Worm (Caenorhabditis elegans) whole organism, mixed stage, embryonic: ENCODE results near the gene zyg-1.

Source experiments
- M03D4.4 ChIP-seq: sonication (generic microtip); optimal IDR thresholded peaks from 2 replicates; lab custom pipeline; 2017; ENCODE audit warnings: mild to moderate bottlenecking, missing genetic modification characterization, missing compliant biosample characterization
- ceh-43 ChIP-seq: fragments of 200-800 bp; sonication (Bioruptor generic); optimal IDR thresholded peaks from 2 replicates; lab custom pipeline; 2018; ENCODE audit warnings: mild to moderate bottlenecking, missing genetic modification characterization, moderate library complexity, missing compliant biosample characterization
- ceh-83 ChIP-seq: fragments of 200-800 bp; sonication (Bioruptor generic); optimal IDR thresholded peaks from 2 replicates; lab custom pipeline; 2018; ENCODE audit warnings: mild to moderate bottlenecking, missing genetic modification characterization, missing compliant biosample characterization
- ces-1 ChIP-seq: fragments of 150-350 bp; optimal IDR thresholded peaks from 2 replicates; lab custom pipeline; 2014; ENCODE audit warnings: missing biosample characterization, missing genetic modification reagents, missing genetic modification characterization
- cnd-1 ChIP-seq: fragments of 200-800 bp; sonication (Bioruptor generic); optimal IDR thresholded peaks from 2 replicates; lab custom pipeline; 2018; ENCODE audit warnings: mild to moderate bottlenecking, missing genetic modification characterization, missing compliant biosample characterization
- elt-1 ChIP-seq: sonication (generic microtip); optimal IDR thresholded peaks from 2 replicates; lab custom pipeline; 2017; ENCODE audit warnings: missing genetic modification characterization, mild to moderate bottlenecking, missing compliant biosample characterization, antibody characterized with exemption, moderate library complexity, borderline replicate concordance; ENCODE audit not compliant: insufficient read depth
- elt-3 ChIP-seq: fragments of 150-350 bp; optimal IDR thresholded peaks from 2 replicates; lab custom pipeline; 2014; ENCODE audit warnings: missing biosample characterization, missing genetic modification characterization
- flh-1 ChIP-seq: fragments of 200-800 bp; sonication (Bioruptor generic); optimal IDR thresholded peaks from 2 replicates; lab custom pipeline; 2018; ENCODE audit warnings: mild to moderate bottlenecking, missing genetic modification characterization, moderate library complexity, missing compliant biosample characterization
- hlh-1 ChIP-seq: fragments of 150-350 bp; optimal IDR thresholded peaks from 2 replicates; lab custom pipeline; 2014; ENCODE audit warnings: missing biosample characterization, missing genetic modification reagents, missing genetic modification characterization
- lin-32 ChIP-seq: fragments of 200-800 bp; sonication (Bioruptor generic); optimal IDR thresholded peaks from 2 replicates; lab custom pipeline; 2018; ENCODE audit warnings: mild to moderate bottlenecking, missing genetic modification characterization, missing compliant biosample characterization
- lsy-2 ChIP-seq: fragments of 150-350 bp; optimal IDR thresholded peaks from 2 replicates; lab custom pipeline; 2014; ENCODE audit warnings: missing biosample characterization, missing genetic modification characterization
- mab-5 ChIP-seq: fragments of 150-350 bp; optimal IDR thresholded peaks from 2 replicates; lab custom pipeline; 2014; ENCODE audit warnings: missing biosample characterization, missing genetic modification characterization
- mep-1 ChIP-seq: fragments of 150-350 bp; optimal IDR thresholded peaks from 2 replicates; lab custom pipeline; 2017; ENCODE audit warnings: missing biosample characterization, missing genetic modification reagents, missing genetic modification characterization, inconsistent platforms
- nhr-2 ChIP-seq: fragments of 150-350 bp; optimal IDR thresholded peaks from 2 replicates; lab custom pipeline; 2014; ENCODE audit warnings: missing biosample characterization, missing genetic modification characterization
- nhr-28 ChIP-seq: fragments of 150-350 bp; optimal IDR thresholded peaks from 2 replicates; lab custom pipeline; 2014; ENCODE audit warnings: missing biosample characterization, missing genetic modification characterization
- nhr-76 ChIP-seq: sonication (generic microtip); optimal IDR thresholded peaks from 2 replicates; lab custom pipeline; 2017; ENCODE audit warnings: missing biosample characterization, missing genetic modification characterization
- snpc-4 ChIP-seq: fragments of 150-350 bp; optimal IDR thresholded peaks from 2 replicates; lab custom pipeline; 2014; ENCODE audit warnings: missing biosample characterization, missing genetic modification characterization
- sptf-1 ChIP-seq: sonication (generic microtip); optimal IDR thresholded peaks from 2 replicates; lab custom pipeline; 2017; ENCODE audit warnings: mild to moderate bottlenecking, missing genetic modification characterization, moderate library complexity, missing compliant biosample characterization
- tbx-8 ChIP-seq: fragments of 200-800 bp; sonication (Bioruptor generic); optimal IDR thresholded peaks from 2 replicates; lab custom pipeline; 2018; ENCODE audit warnings: mild to moderate bottlenecking, missing genetic modification characterization, moderate library complexity, missing compliant biosample characterization
- unc-120 ChIP-seq: sonication (generic microtip); optimal IDR thresholded peaks from 2 replicates; lab custom pipeline; 2017; ENCODE audit warnings: missing genetic modification characterization, missing compliant biosample characterization; ENCODE audit not compliant: poor library complexity, severe bottlenecking
- unc-39 ChIP-seq: fragments of 150-350 bp; optimal IDR thresholded peaks from 2 replicates; lab custom pipeline; 2014; ENCODE audit warnings: missing biosample characterization, missing genetic modification characterization
- ztf-11 ChIP-seq: fragments of 150-350 bp; optimal IDR thresholded peaks from 2 replicates; lab custom pipeline; 2014; ENCODE audit warnings: missing biosample characterization, missing genetic modification characterization

Gene zyg-1

ce11 chrII:5698254-5698653, 48.7 kb downstream of the zyg-1 start:
- TF ChIP-seq lin-32 (no peak), mab-5 (tag; lab: Kevin White, UChicago) (no peak), ztf-11 (tag; lab: Kevin White, UChicago) (no peak), cnd-1 (tag; lab: Kevin White, UChicago) (no peak), ceh-83 (GFP tag; lab: Kevin White, UChicago) (no peak), hlh-1 (tag; lab: Kevin White, UChicago) (no peak), unc-120 (tag; lab: Kevin White, UChicago) (no peak), lsy-2 (tag; lab: Kevin White, UChicago) (no peak), snpc-4 (tag; lab: Kevin White, UChicago) (no peak), M03D4.4 (tag; lab: Kevin White, UChicago) (no peak), tbx-8 (GFP tag; lab: Kevin White, UChicago) (no peak)

DNA sequence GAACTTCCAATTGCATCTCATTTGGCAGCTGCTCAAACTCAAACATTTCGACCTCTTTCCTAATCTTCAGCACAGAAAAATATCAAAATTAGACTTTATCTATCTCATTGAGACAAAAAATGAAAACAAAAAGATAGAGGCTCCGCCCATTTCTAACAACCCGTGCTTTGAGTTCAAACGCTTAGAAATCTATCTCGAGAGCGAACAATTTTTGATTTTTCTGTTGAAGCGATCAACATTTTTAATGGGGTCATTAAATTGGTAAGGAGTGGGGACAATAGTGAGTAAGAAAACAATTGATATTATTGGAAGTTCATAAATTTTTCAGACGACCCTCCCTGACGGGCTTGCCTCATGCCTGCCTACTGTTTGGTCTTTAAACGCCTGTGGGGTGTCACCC, 49.3 kb downstream of the zyg-1 start, which contains the start of the genes C25H3.10 and C25H3.1:
TSS of gene C25H3.10 (minus strand) at position 101 of the 400 bp plus-strand sequence.
TSS of gene C25H3.1 (plus strand) at position 203 of the 400 bp plus-strand sequence.
- no peak for TF ChIP-seq nhr-76 (tag; lab: Kevin White, UChicago)
- no peak for TF ChIP-seq nhr-28 (tag; lab: Kevin White, UChicago)
- TF ChIP-seq ceh-43 (GFP tag; lab: Kevin White, UChicago), result no peak
- TF ChIP-seq ztf-11 (tag; lab: Kevin White, UChicago), result no peak
- no peak for TF ChIP-seq ceh-83 (GFP tag; lab: Kevin White, UChicago)
- no peak for TF ChIP-seq flh-1 (GFP tag; lab: Kevin White, UChicago)
- TF ChIP-seq tbx-8 (GFP tag; lab: Kevin White, UChicago), result no peak
- no peak for TF ChIP-seq ces-1
- TF ChIP-seq lsy-2 (tag; lab: Kevin White, UChicago), result no peak
- no peak for TF ChIP-seq nhr-2 (tag; lab: Kevin White, UChicago)
- no peak for TF ChIP-seq sptf-1 (tag; lab: Kevin White, UChicago)
- no peak for TF ChIP-seq M03D4.4 (tag; lab: Kevin White, UChicago)
- TF ChIP-seq elt-1 (tag; lab: Kevin White, UChicago), result no peak
- no peak for TF ChIP-seq elt-3
- TF ChIP-seq mab-5 (tag; lab: Kevin White, UChicago), result no peak
- no peak for TF ChIP-seq snpc-4 (tag; lab: Kevin White, UChicago)
- no peak for TF ChIP-seq unc-39
- no peak for TF ChIP-seq mep-1

DNA sequence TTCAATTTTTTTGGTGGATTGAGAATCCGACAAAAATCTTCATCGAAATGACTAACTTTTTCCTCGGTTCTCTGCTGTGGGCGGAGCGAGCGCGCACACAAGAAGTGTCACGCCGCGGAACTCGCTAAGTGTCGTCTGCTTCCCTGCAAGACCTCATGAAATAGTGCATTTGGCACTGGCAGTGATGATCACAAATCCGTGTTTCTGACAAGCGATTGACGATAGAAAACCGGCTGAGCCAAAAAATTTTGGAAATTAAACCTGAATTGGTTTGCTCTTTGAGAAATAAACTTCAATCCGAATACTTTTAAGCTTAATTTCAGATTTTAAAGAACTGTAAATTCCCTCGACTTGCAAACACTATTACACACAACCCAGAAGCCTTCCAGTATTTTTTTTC, 51.9 kb downstream of the zyg-1 start:
- TF ChIP-seq ces-1, result peak; percentile 1
- TF ChIP-seq mep-1, result peak; percentile 31
- TF ChIP-seq nhr-76 (tag; lab: Kevin White, UChicago), result no peak

DNA sequence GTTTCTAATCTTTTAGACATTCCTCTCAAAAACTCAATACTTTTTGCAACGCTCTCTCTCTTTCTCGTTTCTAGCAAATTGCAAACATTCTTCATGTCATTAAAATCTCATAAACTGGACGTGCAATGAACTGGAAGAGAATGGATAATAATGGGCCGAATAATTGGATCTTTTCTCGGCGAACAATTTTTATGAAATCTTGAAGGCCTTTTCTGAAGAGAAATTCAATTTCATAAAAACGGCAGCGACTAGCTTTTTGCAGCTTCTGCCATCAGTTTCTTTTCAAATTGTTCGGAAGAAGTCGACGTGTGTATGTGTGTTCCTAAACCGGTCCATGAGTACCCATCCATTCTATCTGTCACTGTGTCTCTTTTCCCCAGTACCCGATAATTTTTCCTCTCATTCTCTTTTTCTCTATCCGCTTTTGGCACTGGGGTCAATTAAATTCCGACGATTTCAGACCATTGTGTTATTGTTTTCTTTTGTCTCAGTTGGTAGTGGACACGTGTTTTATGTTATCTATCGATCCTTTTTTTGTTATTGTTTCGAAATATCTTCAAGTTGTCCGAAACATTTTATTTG, 53.2 kb downstream of the zyg-1 start:
- TF ChIP-seq ces-1 (peak; percentile 77), mab-5 (tag; lab: Kevin White, UChicago) (no peak)
